Worm (Caenorhabditis elegans): ENCODE results near the gene F56D6.11.

Gene F56D6.11

ce11 chrIV:3899719-3900554 is 6.4 kb downstream of the F56D6.11 start, which contains the start of gene srz-62:
Gene srz-62 (plus strand): TSS chrIV:3900504.
- TF ChIP-seq nhr-28 (tag; optimal IDR thresholded peaks at IDR 0.05) (peak; percentile 97), snpc-1.2 (GFP tag; IDR thresholded peaks at IDR 0.05) (no peak), mxl-3 (GFP tag; optimal IDR thresholded peaks at IDR 0.05) (peak; percentile 13), ceh-20 (GFP tag; IDR thresholded peaks at IDR 0.05) (peak; percentile 66; the same call in 1 of the 2 replicates), lin-13 (GFP tag; optimal IDR thresholded peaks at IDR 0.05) (no peak), spr-1 (tag; optimal IDR thresholded peaks at IDR 0.05) (no peak), Y48G9A.11 (GFP tag; IDR thresholded peaks at IDR 0.05) (no peak), daf-19 (GFP tag; conservative IDR thresholded peaks at IDR 0.05) (no peak), pqm-1 (tag; optimal IDR thresholded peaks at IDR 0.05) (peak; percentile 100), fkh-10 (GFP tag; optimal IDR thresholded peaks at IDR 0.05) (no peak), nhr-6 (tag; optimal IDR thresholded peaks at IDR 0.05) (peak; percentile 75), dmd-6 (GFP tag; IDR thresholded peaks at IDR 0.05) (peak; percentile 99), pha-4 (GFP tag; IDR thresholded peaks at IDR 0.05) (no peak), pha-4 (tag; optimal IDR thresholded peaks at IDR 0.05) (peak; percentile 16), madf-5 (GFP tag; IDR thresholded peaks at IDR 0.05) (no peak), lin-1 (GFP tag; IDR thresholded peaks at IDR 0.05) (peak; percentile 97), unc-62 (GFP tag; optimal IDR thresholded peaks at IDR 0.05 in 1 of 2) (peak in 1 of 2 experiments; percentile 63), unc-62 (tag; optimal IDR thresholded peaks at IDR 0.05) (no peak), hif-1 (tag; optimal IDR thresholded peaks at IDR 0.05) (no peak), F44E2.7 (GFP tag; IDR thresholded peaks at IDR 0.05) (no peak), lir-3 (tag; optimal IDR thresholded peaks at IDR 0.05) (no peak), nhr-77 (tag; optimal IDR thresholded peaks at IDR 0.05) (peak; percentile 99), php-3 (GFP tag; IDR thresholded peaks at IDR 0.05) (peak; percentile 98), zfp-3 (GFP tag; conservative IDR thresholded peaks at IDR 0.05) (0 out of 2 replicates have a peak, but pooled peaks have one; percentile 26), ZK337.2 (GFP tag; IDR thresholded peaks at IDR 0.05) (no peak), D1046.2 (GFP tag; IDR thresholded peaks at IDR 0.05) (no peak), ceh-28 (tag; optimal IDR thresholded peaks at IDR 0.05) (no peak), jun-1 (tag; optimal IDR thresholded peaks at IDR 0.05) (peak; percentile 80), duxl-1 (tag; optimal IDR thresholded peaks at IDR 0.05; ENCODE audit: poor library complexity) (peak; percentile 47), nhr-42 (GFP tag; IDR thresholded peaks at IDR 0.05) (no peak), lin-29 (GFP tag; IDR thresholded peaks at IDR 0.05) (no peak), tra-1 (GFP tag; IDR thresholded peaks at IDR 0.05) (peak; percentile 95), mdl-1 (tag; optimal IDR thresholded peaks at IDR 0.05) (peak in 1 of 2 experiments; percentile 70), egl-27 (tag; optimal IDR thresholded peaks at IDR 0.05) (no peak), hlh-11 (tag; optimal IDR thresholded peaks at IDR 0.05) (peak; percentile 86), fos-1 (tag; optimal IDR thresholded peaks at IDR 0.05) (peak; percentile 87), daf-16 (GFP tag; optimal IDR thresholded peaks at IDR 0.05) (peak in 1 of 2 experiments; percentile 76), daf-16 (tag; optimal IDR thresholded peaks at IDR 0.05) (peak; percentile 97), aha-1 (tag) (peak; percentile 71), madf-9 (GFP tag; conservative IDR thresholded peaks at IDR 0.05) (no peak), T20F7.1 (GFP tag; optimal IDR thresholded peaks at IDR 0.05) (peak; percentile 53)

DNA sequence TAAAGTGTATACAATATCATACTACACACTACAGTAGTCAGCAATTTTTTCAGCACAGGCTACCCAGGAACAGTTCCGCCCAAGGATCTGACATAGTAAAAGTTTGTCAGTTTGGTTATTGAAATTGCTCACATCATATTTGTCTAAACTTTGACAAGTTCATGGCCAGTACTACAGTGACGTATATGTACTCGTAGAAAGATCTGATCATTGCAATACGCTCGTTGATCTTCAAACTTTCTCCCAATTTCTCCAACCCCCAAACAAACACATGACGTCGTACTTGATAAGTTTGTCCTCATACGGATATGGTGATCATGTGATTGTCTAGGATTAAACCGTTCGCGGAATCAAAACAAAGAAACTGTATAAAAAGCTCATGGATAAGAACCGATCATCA is 11.5 kb downstream of the F56D6.11 start, which contains the start of gene dct-8:
dct-8 (plus strand) TSS at position 301 of the 400 bp plus-strand sequence.
- TF ChIP-seq ceh-82 (tag; optimal IDR thresholded peaks at IDR 0.05) (no peak), nhr-25 (tag; optimal IDR thresholded peaks at IDR 0.05; ENCODE audit: borderline replicate concordance, insufficient read depth) (no peak), ces-1 (GFP tag; optimal IDR thresholded peaks at IDR 0.05) (no peak), unc-62 (GFP tag; optimal IDR thresholded peaks at IDR 0.05 in 1 of 2) (no peak), unc-62 (tag; optimal IDR thresholded peaks at IDR 0.05) (no peak), ztf-11 (tag; optimal IDR thresholded peaks at IDR 0.05) (no peak), T26A8.4 (GFP tag; IDR thresholded peaks at IDR 0.05) (no peak), nhr-48 (tag; optimal IDR thresholded peaks at IDR 0.05) (no peak), lin-15B (tag; optimal IDR thresholded peaks at IDR 0.05) (no peak), lir-3 (tag; optimal IDR thresholded peaks at IDR 0.05) (no peak), F10B5.3 (tag; optimal IDR thresholded peaks at IDR 0.05) (no peak), nhr-41 (GFP tag; IDR thresholded peaks at IDR 0.05) (no peak), ceh-44 (GFP tag; IDR thresholded peaks at IDR 0.05) (no peak), set-16 (GFP tag; IDR thresholded peaks at IDR 0.05) (no peak)
